Worm (Caenorhabditis elegans): ENCODE measurements around the gene F42C5.5.

F42C5.5 gene

DNA sequence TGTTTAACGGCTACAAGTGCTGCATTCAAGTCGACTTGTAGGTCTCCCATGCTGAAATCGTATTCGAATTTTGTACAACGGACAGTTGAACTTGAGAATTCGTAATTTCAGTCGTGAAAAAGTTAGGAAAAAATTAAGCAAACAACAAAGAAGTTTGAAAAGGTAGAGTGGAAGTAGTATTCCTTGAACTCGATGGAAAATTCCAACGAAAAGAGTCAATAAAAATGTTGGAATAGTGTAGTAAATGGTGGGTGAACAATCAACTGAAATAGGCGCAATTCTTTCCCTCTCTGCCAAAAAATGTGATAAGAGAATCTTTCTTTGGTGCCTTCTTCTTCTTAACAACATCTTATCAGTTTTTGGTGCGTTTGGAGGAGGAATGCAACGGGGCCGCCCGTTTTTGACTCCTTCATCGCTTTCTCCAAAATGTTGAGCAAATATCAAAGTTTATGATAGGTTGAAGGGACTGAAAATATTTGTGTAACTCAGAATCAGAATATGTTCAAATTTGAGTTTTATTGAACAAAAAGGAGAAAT lies 32.7 kb upstream of the F42C5.5 start, which contains the start of gene ifo-1:
TSS of gene ifo-1 (minus strand) at position 51 of the 537 bp plus-strand sequence.
- no peak for TF ChIP-seq elt-1 (tag; optimal IDR thresholded peaks at IDR 0.05; ENCODE audit: borderline replicate concordance, insufficient read depth)
- TF ChIP-seq lin-13 (tag; optimal IDR thresholded peaks at IDR 0.05) = no peak
- TF ChIP-seq zip-8 (tag; optimal IDR thresholded peaks at IDR 0.05) = no peak
- no peak for TF ChIP-seq ceh-43 (GFP tag; optimal IDR thresholded peaks at IDR 0.05)
- no peak for TF ChIP-seq ztf-11 (tag; optimal IDR thresholded peaks at IDR 0.05)
- no peak for TF ChIP-seq mls-2 (tag; optimal IDR thresholded peaks at IDR 0.05)
- no peak for TF ChIP-seq nhr-76 (tag; optimal IDR thresholded peaks at IDR 0.05)
- TF ChIP-seq ham-2 (GFP tag; optimal IDR thresholded peaks at IDR 0.05) = no peak

- TF ChIP-seq ceh-43 (GFP tag; optimal IDR thresholded peaks at IDR 0.05) (no peak), hlh-1 (tag; optimal IDR thresholded peaks at IDR 0.05) (no peak), mls-2 (tag; optimal IDR thresholded peaks at IDR 0.05) (no peak), lin-32 (GFP tag; optimal IDR thresholded peaks at IDR 0.05) (no peak), nhr-12 (tag; optimal IDR thresholded peaks at IDR 0.05) (no peak), unc-120 (tag; optimal IDR thresholded peaks at IDR 0.05; ENCODE audit: poor library complexity, severe bottlenecking) (no peak), unc-62 (GFP tag; optimal IDR thresholded peaks at IDR 0.05) (no peak), sem-2 (GFP tag; optimal IDR thresholded peaks at IDR 0.05) (no peak), sptf-1 (tag; optimal IDR thresholded peaks at IDR 0.05) (no peak), unc-39 (tag; optimal IDR thresholded peaks at IDR 0.05) (no peak), snpc-4 (tag; optimal IDR thresholded peaks at IDR 0.05) (no peak), nhr-28 (tag; optimal IDR thresholded peaks at IDR 0.05) (no peak), lin-13 (tag; optimal IDR thresholded peaks at IDR 0.05) (no peak), zip-8 (tag; optimal IDR thresholded peaks at IDR 0.05) (no peak), nhr-76 (tag; optimal IDR thresholded peaks at IDR 0.05) (no peak), ham-2 (GFP tag; optimal IDR thresholded peaks at IDR 0.05) (no peak), ceh-39 (tag; optimal IDR thresholded peaks at IDR 0.05) (no peak)
Observed at ce11 chrIV:7325698-7326097, 31.7 kb upstream of the F42C5.5 start.

DNA sequence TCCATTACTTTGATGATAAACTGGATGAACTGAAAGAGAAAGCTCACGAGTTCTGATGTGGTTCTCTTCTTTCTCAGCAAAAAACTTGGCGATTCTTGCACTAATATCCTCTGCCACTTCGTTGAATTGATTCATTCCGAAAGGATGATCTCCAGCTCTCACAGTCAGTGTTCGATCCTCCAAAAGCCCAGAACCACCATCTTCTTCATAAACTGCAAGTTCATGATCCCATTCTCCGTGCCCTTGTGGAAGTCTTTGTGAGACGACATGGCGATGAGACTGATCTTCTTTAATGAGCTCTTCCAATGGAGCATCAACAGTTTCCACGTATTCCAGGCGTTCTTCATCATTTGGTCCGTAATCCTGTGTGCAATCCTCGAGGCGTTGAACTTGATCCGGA lies 30.9 kb upstream of the F42C5.5 start:
- no peak for TF ChIP-seq mep-1 (tag; optimal IDR thresholded peaks at IDR 0.05)
- TF ChIP-seq ham-2 (GFP tag; optimal IDR thresholded peaks at IDR 0.05) = no peak
- TF ChIP-seq unc-62 (GFP tag; optimal IDR thresholded peaks at IDR 0.05) = no peak
- TF ChIP-seq sptf-1 (tag; optimal IDR thresholded peaks at IDR 0.05) = no peak
- no peak for TF ChIP-seq sem-2 (GFP tag; optimal IDR thresholded peaks at IDR 0.05)
- no peak for TF ChIP-seq unc-39 (tag; optimal IDR thresholded peaks at IDR 0.05)
- no peak for TF ChIP-seq elt-3 (tag; optimal IDR thresholded peaks at IDR 0.05)
- TF ChIP-seq hlh-1 (tag; optimal IDR thresholded peaks at IDR 0.05) = no peak
- TF ChIP-seq flh-1 (GFP tag; optimal IDR thresholded peaks at IDR 0.05) = no peak
- no peak for TF ChIP-seq cnd-1 (tag; optimal IDR thresholded peaks at IDR 0.05)
- no peak for TF ChIP-seq ceh-43 (GFP tag; optimal IDR thresholded peaks at IDR 0.05)
- no peak for TF ChIP-seq nhr-12 (tag; optimal IDR thresholded peaks at IDR 0.05)
- no peak for TF ChIP-seq unc-120 (tag; optimal IDR thresholded peaks at IDR 0.05; ENCODE audit: poor library complexity, severe bottlenecking)
- TF ChIP-seq mls-2 (tag; optimal IDR thresholded peaks at IDR 0.05) = no peak
- no peak for TF ChIP-seq blmp-1 (tag; optimal IDR thresholded peaks at IDR 0.05)
- TF ChIP-seq lin-13 (tag; optimal IDR thresholded peaks at IDR 0.05) = no peak
- TF ChIP-seq tbx-8 (GFP tag; optimal IDR thresholded peaks at IDR 0.05) = no peak

ce11 chrIV:7323904-7324303 lies 29.9 kb upstream of the F42C5.5 start:
- TF ChIP-seq bed-3 (GFP tag; optimal IDR thresholded peaks at IDR 0.05) (no peak), ceh-83 (GFP tag; optimal IDR thresholded peaks at IDR 0.05) (no peak), ham-2 (GFP tag; optimal IDR thresholded peaks at IDR 0.05) (no peak)

DNA sequence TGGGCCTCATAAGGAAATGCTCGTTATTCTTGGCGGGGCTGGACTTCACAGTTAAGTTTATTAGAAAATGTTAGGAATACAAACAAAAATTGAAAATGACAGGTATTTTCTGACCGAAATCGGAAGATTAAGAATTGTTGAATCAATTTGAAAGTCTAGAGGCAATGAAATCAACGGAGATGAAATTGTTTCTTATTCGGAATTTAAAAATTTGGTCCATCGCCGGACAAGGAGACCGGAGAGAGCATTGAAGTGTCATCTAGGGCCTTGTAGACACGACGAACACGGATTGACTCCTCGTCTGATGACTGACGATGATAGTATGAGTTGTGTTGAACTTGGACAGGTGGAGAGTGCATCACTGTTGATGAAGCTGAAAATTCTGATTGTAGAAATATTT lies 26.7 kb upstream of the F42C5.5 start:
- no peak for TF ChIP-seq zip-8 (tag; optimal IDR thresholded peaks at IDR 0.05)
- no peak for TF ChIP-seq ztf-11 (tag; optimal IDR thresholded peaks at IDR 0.05)
- no peak for TF ChIP-seq nhr-76 (tag; optimal IDR thresholded peaks at IDR 0.05)
- TF ChIP-seq bed-3 (GFP tag; optimal IDR thresholded peaks at IDR 0.05) = no peak
- no peak for TF ChIP-seq nhr-237 (tag; optimal IDR thresholded peaks at IDR 0.05)
- no peak for TF ChIP-seq lin-32 (GFP tag; optimal IDR thresholded peaks at IDR 0.05)
- no peak for TF ChIP-seq hlh-1 (tag; optimal IDR thresholded peaks at IDR 0.05)
- no peak for TF ChIP-seq sptf-1 (tag; optimal IDR thresholded peaks at IDR 0.05)
- TF ChIP-seq elt-1 (tag; optimal IDR thresholded peaks at IDR 0.05; ENCODE audit: borderline replicate concordance, insufficient read depth) = no peak
- TF ChIP-seq unc-62 (GFP tag; optimal IDR thresholded peaks at IDR 0.05) = no peak
- no peak for TF ChIP-seq drap-1 (GFP tag; optimal IDR thresholded peaks at IDR 0.05)
- TF ChIP-seq ham-2 (GFP tag; optimal IDR thresholded peaks at IDR 0.05) = no peak
- no peak for TF ChIP-seq pha-4 (tag; optimal IDR thresholded peaks at IDR 0.05)
- TF ChIP-seq ceh-83 (GFP tag; optimal IDR thresholded peaks at IDR 0.05) = no peak
- no peak for TF ChIP-seq ceh-43 (GFP tag; optimal IDR thresholded peaks at IDR 0.05)
